Fruit fly (Drosophila melanogaster): ENCODE data around the gene mtgo.
A peak's percentile ranks its signal among the peaks of the same experiment; 100 is the strongest.

Gene mtgo

DNA sequence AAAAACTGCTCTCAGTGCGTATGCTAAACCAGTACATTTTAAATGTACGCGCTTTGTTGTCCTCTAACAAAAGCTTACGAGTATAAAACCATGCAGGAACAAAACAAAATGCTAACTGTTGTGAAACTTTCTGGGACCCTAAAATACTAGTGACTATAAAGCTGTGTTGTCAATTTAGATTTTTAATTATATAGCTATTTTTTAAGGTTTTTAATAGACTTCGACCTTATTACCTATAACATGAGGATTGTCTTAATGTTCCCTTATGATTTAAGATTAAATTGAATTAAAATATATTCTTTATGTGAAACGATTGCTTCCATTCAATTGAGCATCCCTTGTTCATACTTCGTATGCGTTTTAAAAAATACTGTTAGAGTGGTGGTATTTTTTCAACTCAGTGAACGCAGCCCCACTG, 111.9 kb downstream of the mtgo start (continued):
- TF ChIP-seq CG7839 (tag; optimal IDR thresholded peaks at IDR 0.05) (peak; percentile 74), CG3995 (GFP tag; optimal IDR thresholded peaks at IDR 0.05) (peak; percentile 46), gem (tag; optimal IDR thresholded peaks at IDR 0.05) (peak; percentile 88), gcm2 (GFP tag; optimal IDR thresholded peaks at IDR 0.05) (no peak), dysf (GFP tag; IDR thresholded peaks at IDR 0.05) (peak; percentile 83), Poxn (GFP tag; IDR thresholded peaks at IDR 0.05) (no peak), emc (GFP tag; optimal IDR thresholded peaks at IDR 0.05) (no peak), Kr (GFP tag; optimal IDR thresholded peaks at IDR 0.05) (no peak), Sry-δ (GFP tag; optimal IDR thresholded peaks at IDR 0.05) (peak; percentile 38), nerfin-1 (tag; optimal IDR thresholded peaks at IDR 0.05) (no peak), zfh1 (GFP tag; IDR thresholded peaks at IDR 0.05) (peak; percentile 74; the same call in 2 of the 3 replicates), CG9215 (GFP tag; IDR thresholded peaks at IDR 0.05) (peak; percentile 64; the same call in 1 of the 2 replicates), Dbx (GFP tag; IDR thresholded peaks at IDR 0.05) (peak; percentile 81), tup (GFP tag; optimal IDR thresholded peaks at IDR 0.05) (no peak), gsb (GFP tag; IDR thresholded peaks at IDR 0.05) (no peak), Six4 (GFP tag; optimal IDR thresholded peaks at IDR 0.05) (no peak), CG10565 (GFP tag; optimal IDR thresholded peaks at IDR 0.05) (peak; percentile 6), ssp (GFP tag; IDR thresholded peaks at IDR 0.05) (peak; percentile 74), CG17361 (GFP tag; IDR thresholded peaks at IDR 0.05) (peak; percentile 89), CG3065 (GFP tag; optimal IDR thresholded peaks at IDR 0.05) (no peak), CG32772 (GFP tag; IDR thresholded peaks at IDR 0.05) (peak; percentile 73), CG13424 (tag; optimal IDR thresholded peaks at IDR 0.05) (peak; percentile 66), kah (GFP tag; optimal IDR thresholded peaks at IDR 0.05) (no peak), CG6254 (GFP tag; optimal IDR thresholded peaks at IDR 0.05) (no peak), CG11723 (GFP tag; optimal IDR thresholded peaks at IDR 0.05) (no peak), CG34376 (GFP tag; optimal IDR thresholded peaks at IDR 0.05) (no peak), mld (GFP tag; IDR thresholded peaks at IDR 0.05; ENCODE audit: partially characterized antibody) (no peak), CG9932 (GFP tag; IDR thresholded peaks at IDR 0.05) (peak; percentile 82), CG7357 (GFP tag; IDR thresholded peaks at IDR 0.05) (peak; percentile 48; the same call in 2 of the 3 replicates), CoRest (tag; optimal IDR thresholded peaks at IDR 0.05) (peak; percentile 86), CG17612 (GFP tag; IDR thresholded peaks at IDR 0.05) (peak; percentile 47; the same call in 1 of the 2 replicates), ken (GFP tag; IDR thresholded peaks at IDR 0.05) (peak; percentile 85), Antp (GFP tag; optimal IDR thresholded peaks at IDR 0.05) (peak; percentile 20), Atf6 (GFP tag; IDR thresholded peaks at IDR 0.05) (peak; percentile 52; the same call in 1 of the 2 replicates), CG31224 (GFP tag; IDR thresholded peaks at IDR 0.05) (peak; percentile 55), oc (tag; optimal IDR thresholded peaks at IDR 0.05) (no peak), ttk (GFP tag; IDR thresholded peaks at IDR 0.05) (peak; percentile 74), inv (GFP tag; IDR thresholded peaks at IDR 0.05; ENCODE audit: partially characterized antibody) (no peak), cg (GFP tag; optimal IDR thresholded peaks at IDR 0.05) (no peak), gcm (GFP tag; optimal IDR thresholded peaks at IDR 0.05) (peak; percentile 40), Hmx (GFP tag; optimal IDR thresholded peaks at IDR 0.05) (no peak), CG1647 (GFP tag; optimal IDR thresholded peaks at IDR 0.05) (peak; percentile 34), Dek (tag; optimal IDR thresholded peaks at IDR 0.05) (peak; percentile 66), CG8089 (GFP tag; optimal IDR thresholded peaks at IDR 0.05) (peak; percentile 3), CG2199 (GFP tag; IDR thresholded peaks at IDR 0.05) (0 out of 3 replicates have a peak, but pooled peaks have one; percentile 53), ato (GFP tag; IDR thresholded peaks at IDR 0.05; ENCODE audit: partially characterized antibody) (no peak), phol (tag; optimal IDR thresholded peaks at IDR 0.05) (peak; percentile 82), CG15073 (GFP tag; optimal IDR thresholded peaks at IDR 0.05) (no peak), CG31388 (GFP tag; optimal IDR thresholded peaks at IDR 0.05) (no peak), CG7372 (GFP tag; IDR thresholded peaks at IDR 0.05) (peak; percentile 54), HLH54F (GFP tag; optimal IDR thresholded peaks at IDR 0.05) (peak; percentile 45), CG1024 (GFP tag; IDR thresholded peaks at IDR 0.05) (0 out of 2 replicates have a peak, but pooled peaks have one; percentile 10)

Measured in whole organism, embryonic.